Fruit fly (Drosophila melanogaster) whole organism, prepupa: ENCODE results near the gene Acp1.

ENCODE experiments used
- Blimp-1 ChIP-seq: fragments of 200-800 bp; sonication (Bioruptor generic); optimal IDR thresholded peaks from 3 replicates; lab custom pipeline; 2017; ENCODE audit warnings: missing biosample characterization, missing genetic modification characterization, mild to moderate bottlenecking, moderate library complexity, missing genetic modification reagents
- CG32006 ChIP-seq: fragments of 200-800 bp; sonication (Bioruptor generic); optimal IDR thresholded peaks from 3 replicates; lab custom pipeline; 2017; ENCODE audit warnings: missing biosample characterization, mild to moderate bottlenecking, missing genetic modification characterization
- CG6792 ChIP-seq: fragments of 200-800 bp; sonication (Bioruptor generic); optimal IDR thresholded peaks from 3 replicates; lab custom pipeline; 2016; ENCODE audit warnings: missing biosample characterization, missing genetic modification characterization
- Sox15 ChIP-seq: fragments of 200-800 bp; sonication (Bioruptor generic); optimal IDR thresholded peaks from 3 replicates; lab custom pipeline; 2016; ENCODE audit warnings: missing biosample characterization, missing genetic modification characterization
- esn ChIP-seq: fragments of 200-800 bp; sonication (Bioruptor generic); optimal IDR thresholded peaks from 2 replicates; lab custom pipeline; 2016; ENCODE audit warnings: missing biosample characterization, mild to moderate bottlenecking, missing genetic modification characterization, moderate library complexity

dm6 chr2L:7753874-7754273 lies 12.5 kb upstream of the Acp1 start, which contains the start of gene CG46025:
- no peak for TF ChIP-seq Blimp-1
- no peak for TF ChIP-seq CG32006 (GFP tag; lab: Kevin White, UChicago)
- no peak for TF ChIP-seq CG6792
- TF ChIP-seq esn (GFP tag; lab: Kevin White, UChicago), result no peak
- TF ChIP-seq Sox15, result no peak
